Worm (Caenorhabditis elegans) whole organism, L3 larva: ENCODE results near the gene T12A7.2.

ENCODE experiments used
- aly-2 ChIP-seq: fragments of 150-350 bp; optimal IDR thresholded peaks from 2 replicates; lab custom pipeline; 2014; ENCODE audit warnings: missing biosample characterization, missing genetic modification characterization
- ceh-9 ChIP-seq: sonication (generic microtip); optimal IDR thresholded peaks from 2 replicates; lab custom pipeline; 2018; ENCODE audit warnings: missing biosample characterization, missing genetic modification characterization
- elt-2 ChIP-seq: sonication (generic microtip); optimal IDR thresholded peaks from 2 replicates; lab custom pipeline; 2016; ENCODE audit warnings: missing genetic modification reagents, mild to moderate bottlenecking, missing genetic modification characterization, missing compliant biosample characterization
- pha-4 ChIP-seq: fragments of 150-350 bp; optimal IDR thresholded peaks from 2 replicates; lab custom pipeline; 2014; ENCODE audit warnings: missing biosample characterization, missing genetic modification reagents, missing genetic modification characterization
- zag-1 ChIP-seq: fragments of 150-350 bp; optimal IDR thresholded peaks from 2 replicates; lab custom pipeline; 2014; ENCODE audit warnings: missing biosample characterization, missing genetic modification characterization

ce11 chrIV:11755003-11755402 is 5.9 kb downstream of the T12A7.2 start, which contains the start of gene T12A7.10:
- TF ChIP-seq ceh-9 (tag; lab: Kevin White, UChicago) = no peak
- TF ChIP-seq elt-2 (tag; lab: Kevin White, UChicago) = no peak
- TF ChIP-seq zag-1 = no peak
- no peak for TF ChIP-seq pha-4 (tag; lab: Kevin White, UChicago)
- no peak for TF ChIP-seq aly-2 (tag; lab: Kevin White, UChicago)
